Worm (Caenorhabditis elegans): ENCODE results near the gene M163.7.

ce11 chrX:14424186-14424585, 40.4 kb upstream of the M163.7 start:
- no peak for TF ChIP-seq cog-1 (tag; optimal IDR thresholded peaks at IDR 0.05)
- no peak for TF ChIP-seq ref-1 (GFP tag; conservative IDR thresholded peaks at IDR 0.05)
- no peak for TF ChIP-seq flt-1 (GFP tag; IDR thresholded peaks at IDR 0.05)
- no peak for TF ChIP-seq klf-2 (GFP tag; conservative IDR thresholded peaks at IDR 0.05)
- no peak for TF ChIP-seq ztf-29 (GFP tag; IDR thresholded peaks at IDR 0.05)
- TF ChIP-seq T22C8.4 (GFP tag; IDR thresholded peaks at IDR 0.05), result no peak
- TF ChIP-seq tab-1 (GFP tag; IDR thresholded peaks at IDR 0.05), result no peak
- TF ChIP-seq med-1 (GFP tag; optimal IDR thresholded peaks at IDR 0.05; ENCODE audit: insufficient read depth), result no peak

Measured in whole organism, midembryonic.